Fruit fly (Drosophila melanogaster) whole organism, embryonic: ENCODE results near the gene Tgt.

Experiments
- CG2120 ChIP-seq: fragments of 200-800 bp; sonication (Bioruptor generic); optimal IDR thresholded peaks from 3 replicates; lab custom pipeline; 2016; ENCODE audit warnings: missing biosample characterization, missing genetic modification characterization
- CG4404 ChIP-seq: fragments of 200-800 bp; sonication (Bioruptor generic); IDR thresholded peaks from 2 replicates; pipeline ENCODE4 v1.3.6; 2022; ENCODE audit warnings: missing biosample characterization, missing genetic modification characterization
- CG6683 ChIP-seq: fragments of 200-800 bp; sonication (Bioruptor generic); optimal IDR thresholded peaks from 2 replicates; lab custom pipeline; 2017; ENCODE audit warnings: missing biosample characterization, mild to moderate bottlenecking, missing genetic modification characterization, missing genetic modification reagents
- CG9932 ChIP-seq: fragments of 200-800 bp; sonication (Bioruptor generic); IDR thresholded peaks from 2 replicates; pipeline ENCODE4 v1.3.6; 2022; ENCODE audit warnings: missing biosample characterization, missing genetic modification characterization

- TF ChIP-seq CG2120 (GFP tag; lab: Kevin White, UChicago) (peak; percentile 29), CG6683 (GFP tag; lab: Kevin White, UChicago) (no peak), CG9932 (GFP tag; lab: Robert Waterston, UW) (no peak), CG4404 (no peak)
These were observed 27.7 kb downstream of the Tgt start for dm6 chr2L:1211528-1211927.
